Fruit fly (Drosophila melanogaster): ENCODE measurements around the gene CG4511.

The CG4511 gene

dm6 chr3R:10826796-10827524, 27.3 kb upstream of the CG4511 start, which contains the start of gene Cad86C (continued):
- TF ChIP-seq CG8290 (GFP tag; optimal IDR thresholded peaks at IDR 0.05) (no peak), CG8290 (tag; optimal IDR thresholded peaks at IDR 0.05) (no peak), pan (optimal IDR thresholded peaks at IDR 0.05) (no peak), pan (GFP tag; optimal IDR thresholded peaks at IDR 0.05 in 1 of 2, IDR thresholded peaks at IDR 0.05 in 1 of 2) (peak in 1 of 2 experiments; percentile 19), Elba2 (GFP tag; optimal IDR thresholded peaks at IDR 0.05) (no peak), HmgD (GFP tag; optimal IDR thresholded peaks at IDR 0.05) (no peak), az2 (GFP tag; optimal IDR thresholded peaks at IDR 0.05) (no peak), ato (GFP tag; IDR thresholded peaks at IDR 0.05; ENCODE audit: partially characterized antibody) (peak; percentile 45; the same call in 1 of the 2 replicates), CG31388 (GFP tag; optimal IDR thresholded peaks at IDR 0.05) (no peak), Doc2 (GFP tag; IDR thresholded peaks at IDR 0.05) (no peak), zen (tag; optimal IDR thresholded peaks at IDR 0.05) (no peak), slbo (GFP tag; IDR thresholded peaks at IDR 0.05) (no peak), onecut (GFP tag; IDR thresholded peaks at IDR 0.05) (no peak), CG14860 (GFP tag; IDR thresholded peaks at IDR 0.05; ENCODE audit: partially characterized antibody) (peak; percentile 62), CG3726 (GFP tag; IDR thresholded peaks at IDR 0.05) (no peak), BEAF-32 (GFP tag; optimal IDR thresholded peaks at IDR 0.05) (no peak), CG10979 (tag; optimal IDR thresholded peaks at IDR 0.05) (no peak), CG2678 (tag; optimal IDR thresholded peaks at IDR 0.05) (no peak), CG14441 (GFP tag; IDR thresholded peaks at IDR 0.05) (no peak), bigmax (GFP tag; optimal IDR thresholded peaks at IDR 0.05) (no peak), kay (GFP tag; optimal IDR thresholded peaks at IDR 0.05) (no peak), h (optimal IDR thresholded peaks at IDR 0.05) (no peak), lola (GFP tag; optimal IDR thresholded peaks at IDR 0.05) (no peak), NC2α (GFP tag; optimal IDR thresholded peaks at IDR 0.05) (no peak), tio (GFP tag; optimal IDR thresholded peaks at IDR 0.05) (no peak), fd96Cb (tag; optimal IDR thresholded peaks at IDR 0.05) (no peak), ranshi (GFP tag; IDR thresholded peaks at IDR 0.05) (no peak), chn (GFP tag; optimal IDR thresholded peaks at IDR 0.05) (no peak), CG2712 (tag; optimal IDR thresholded peaks at IDR 0.05) (no peak), CG5180 (GFP tag; optimal IDR thresholded peaks at IDR 0.05) (peak; percentile 43), CG7839 (tag; optimal IDR thresholded peaks at IDR 0.05) (no peak), lmd (GFP tag; IDR thresholded peaks at IDR 0.05) (no peak), kah (GFP tag; optimal IDR thresholded peaks at IDR 0.05) (no peak), CG8944 (GFP tag; optimal IDR thresholded peaks at IDR 0.05) (no peak), CG33557 (GFP tag; optimal IDR thresholded peaks at IDR 0.05) (no peak), tx (GFP tag; optimal IDR thresholded peaks at IDR 0.05) (no peak), ems (GFP tag; optimal IDR thresholded peaks at IDR 0.05) (no peak), Sox102F (GFP tag; optimal IDR thresholded peaks at IDR 0.05) (no peak), Mrtf (GFP tag; IDR thresholded peaks at IDR 0.05) (no peak), Nf-YC (tag; optimal IDR thresholded peaks at IDR 0.05) (no peak), Bteb2 (GFP tag; optimal IDR thresholded peaks at IDR 0.05) (no peak), CG7786 (GFP tag; optimal IDR thresholded peaks at IDR 0.05) (no peak), pho (GFP tag; optimal IDR thresholded peaks at IDR 0.05) (no peak), otp (GFP tag; IDR thresholded peaks at IDR 0.05) (no peak), mam (GFP tag; optimal IDR thresholded peaks at IDR 0.05) (no peak), Adf1 (GFP tag; IDR thresholded peaks at IDR 0.05) (no peak), HLH54F (GFP tag; optimal IDR thresholded peaks at IDR 0.05) (no peak), Hsf (GFP tag; optimal IDR thresholded peaks at IDR 0.05) (no peak), Ptx1 (GFP tag; IDR thresholded peaks at IDR 0.05) (no peak), Fer3 (tag; optimal IDR thresholded peaks at IDR 0.05) (no peak), so (GFP tag; IDR thresholded peaks at IDR 0.05) (peak; percentile 21; the same call in 1 of the 3 replicates), Drgx (GFP tag; IDR thresholded peaks at IDR 0.05) (no peak)

All from whole organism, embryonic.